Fruit fly (Drosophila melanogaster) whole organism, embryonic: Measurements from ENCODE around the gene CG8117.
A peak's percentile ranks its signal among the peaks of the same experiment; 100 is the strongest.

Source experiments
- Abd-B ChIP-seq: fragments of 200-800 bp; sonication (Bioruptor generic); optimal IDR thresholded peaks from 2 replicates; lab custom pipeline; 2018; ENCODE audit warnings: missing biosample characterization, mild to moderate bottlenecking, missing genetic modification characterization, moderate library complexity
- Asciz ChIP-seq: fragments of 200-800 bp; sonication (Bioruptor generic); optimal IDR thresholded peaks from 2 replicates; lab custom pipeline; 2017; ENCODE audit warnings: missing biosample characterization, mild to moderate bottlenecking, missing genetic modification characterization, missing genetic modification reagents
- BEAF-32 ChIP-seq: fragments of 200-800 bp; sonication (Bioruptor generic); optimal IDR thresholded peaks from 3 replicates; lab custom pipeline; 2017; ENCODE audit warnings: missing biosample characterization, missing genetic modification characterization, mild to moderate bottlenecking, moderate library complexity, missing genetic modification reagents
- CG10147 ChIP-seq: fragments of 200-800 bp; sonication (Bioruptor generic); optimal IDR thresholded peaks from 2 replicates; lab custom pipeline; 2019; ENCODE audit warnings: missing biosample characterization, mild to moderate bottlenecking, missing genetic modification characterization, moderate library complexity
- CG11560 ChIP-seq: fragments of 200-800 bp; sonication (Bioruptor generic); IDR thresholded peaks from 3 replicates; pipeline ENCODE4 v1.3.6; 2022; ENCODE audit warnings: missing biosample characterization, missing genetic modification characterization
- CG12155 ChIP-seq: fragments of 200-800 bp; sonication (Bioruptor generic); optimal IDR thresholded peaks from 3 replicates; lab custom pipeline; 2016; ENCODE audit warnings: missing biosample characterization, missing genetic modification characterization
- CG12769 ChIP-seq: fragments of 200-800 bp; sonication (Bioruptor generic); optimal IDR thresholded peaks from 2 replicates; lab custom pipeline; 2019; ENCODE audit warnings: missing biosample characterization, mild to moderate bottlenecking, missing genetic modification characterization, moderate library complexity
- CG15269 ChIP-seq: fragments of 200-800 bp; sonication (Bioruptor generic); optimal IDR thresholded peaks from 2 replicates; lab custom pipeline; 2018; ENCODE audit warnings: missing biosample characterization, mild to moderate bottlenecking, missing genetic modification characterization, moderate library complexity
- CG16815 ChIP-seq: fragments of 200-800 bp; sonication (Bioruptor generic); optimal IDR thresholded peaks from 3 replicates; lab custom pipeline; 2017; ENCODE audit warnings: missing biosample characterization, mild to moderate bottlenecking, missing genetic modification characterization
- CG16863 ChIP-seq: fragments of 200-800 bp; sonication (Bioruptor generic); optimal IDR thresholded peaks from 3 replicates; lab custom pipeline; 2016; ENCODE audit warnings: missing biosample characterization, missing genetic modification characterization
- CG17359 ChIP-seq: fragments of 200-800 bp; sonication (Bioruptor generic); optimal IDR thresholded peaks from 3 replicates; lab custom pipeline; 2018; ENCODE audit warnings: missing biosample characterization, mild to moderate bottlenecking, missing genetic modification characterization, moderate library complexity
- CG17612 ChIP-seq: fragments of 200-800 bp; sonication (Bioruptor generic); IDR thresholded peaks from 2 replicates; pipeline ENCODE4 v1.3.6; 2022; ENCODE audit warnings: missing biosample characterization, missing genetic modification characterization
- CG18599 ChIP-seq: fragments of 200-800 bp; sonication (Bioruptor generic); optimal IDR thresholded peaks from 3 replicates; lab custom pipeline; 2017; ENCODE audit warnings: missing biosample characterization, missing genetic modification characterization, mild to moderate bottlenecking, moderate library complexity, missing genetic modification reagents
- CG3281 ChIP-seq: fragments of 200-800 bp; sonication (Bioruptor generic); optimal IDR thresholded peaks from 3 replicates; lab custom pipeline; 2017; ENCODE audit warnings: missing biosample characterization, mild to moderate bottlenecking, missing genetic modification characterization
- CG3726 ChIP-seq: fragments of 200-800 bp; sonication (Bioruptor generic); IDR thresholded peaks from 3 replicates; pipeline ENCODE4, ENCODE4 v1.3.6; 2022; ENCODE audit warnings: missing biosample characterization, missing genetic modification characterization
- CG7372 ChIP-seq: fragments of 200-800 bp; sonication (Bioruptor generic); IDR thresholded peaks from 2 replicates; pipeline ENCODE4 v1.3.6; 2022; ENCODE audit warnings: missing biosample characterization, missing genetic modification characterization
- CG7987 ChIP-seq: fragments of 200-800 bp; sonication (Bioruptor generic); optimal IDR thresholded peaks from 2 replicates; lab custom pipeline; 2018; ENCODE audit warnings: missing biosample characterization, mild to moderate bottlenecking, missing genetic modification characterization, moderate library complexity
- CG8290 ChIP-seq, 3 experiments: fragments of 200-800 bp; sonication (Bioruptor generic); optimal IDR thresholded peaks; 2 replicates each; lab custom pipeline; 2016 to 2019; ENCODE audit warnings: missing biosample characterization in 3 of 3, missing genetic modification characterization in 3 of 3, mild to moderate bottlenecking in 2 of 3, moderate library complexity in 1 of 3
- CG9817 ChIP-seq: fragments of 200-800 bp; sonication (Bioruptor generic); optimal IDR thresholded peaks from 2 replicates; lab custom pipeline; 2018; ENCODE audit warnings: missing biosample characterization, mild to moderate bottlenecking, missing genetic modification characterization, moderate library complexity
- Chrac-16 ChIP-seq: fragments of 200-800 bp; sonication (Bioruptor generic); optimal IDR thresholded peaks from 3 replicates; lab custom pipeline; 2016; ENCODE audit warnings: missing biosample characterization, missing genetic modification characterization
- CoRest ChIP-seq: fragments of 200-800 bp; sonication (Bioruptor generic); optimal IDR thresholded peaks from 3 replicates; lab custom pipeline; 2018; ENCODE audit warnings: missing biosample characterization, mild to moderate bottlenecking, missing genetic modification characterization, moderate library complexity
- CrebB ChIP-seq: fragments of 200-800 bp; sonication (Bioruptor generic); optimal IDR thresholded peaks from 3 replicates; lab custom pipeline; 2018; ENCODE audit warnings: missing biosample characterization, mild to moderate bottlenecking, missing genetic modification characterization
- Dip2 ChIP-seq: fragments of 200-800 bp; sonication (Bioruptor generic); IDR thresholded peaks from 2 replicates; pipeline ENCODE4 v1.3.6; 2022; ENCODE audit warnings: missing biosample characterization, missing genetic modification characterization
- HLH3B ChIP-seq: fragments of 200-800 bp; sonication (Bioruptor generic); IDR thresholded peaks from 2 replicates; pipeline ENCODE4 v1.3.6; 2022; ENCODE audit warnings: missing biosample characterization, missing genetic modification characterization
- HmgD ChIP-seq: fragments of 200-800 bp; sonication (Bioruptor generic); optimal IDR thresholded peaks from 3 replicates; lab custom pipeline; 2016; ENCODE audit warnings: missing biosample characterization, missing genetic modification characterization
- Lpt ChIP-seq: fragments of >200 bp; optimal IDR thresholded peaks from 2 replicates; lab custom pipeline; 2018; ENCODE audit warnings: missing biosample characterization, missing genetic modification characterization
- MBD-R2 ChIP-seq: fragments of 200-800 bp; sonication (Bioruptor generic); IDR thresholded peaks from 2 replicates; pipeline ENCODE4 v1.3.6; 2022; ENCODE audit warnings: missing biosample characterization, missing genetic modification characterization
- PHDP ChIP-seq: fragments of 200-800 bp; sonication (Bioruptor generic); optimal IDR thresholded peaks from 3 replicates; lab custom pipeline; 2018; ENCODE audit warnings: missing biosample characterization, mild to moderate bottlenecking, missing genetic modification characterization, moderate library complexity
- Poxn ChIP-seq: fragments of 200-800 bp; sonication (Bioruptor generic); IDR thresholded peaks from 2 replicates; pipeline ENCODE4 v1.3.6; 2022; ENCODE audit warnings: missing biosample characterization, missing genetic modification characterization
- Ptx1 ChIP-seq: fragments of 200-800 bp; sonication (Bioruptor generic); IDR thresholded peaks from 2 replicates; pipeline ENCODE4 v1.3.6; 2022; ENCODE audit warnings: missing biosample characterization, missing genetic modification characterization
- Sox100B ChIP-seq: fragments of 200-800 bp; sonication (Bioruptor generic); optimal IDR thresholded peaks from 3 replicates; lab custom pipeline; 2018; ENCODE audit warnings: missing biosample characterization, mild to moderate bottlenecking, missing genetic modification characterization
- al ChIP-seq: fragments of 200-800 bp; sonication (Bioruptor generic); IDR thresholded peaks from 2 replicates; pipeline ENCODE4 v1.3.6; 2022; ENCODE audit warnings: missing biosample characterization, missing genetic modification characterization
- ap ChIP-seq: fragments of 200-800 bp; sonication (Bioruptor generic); IDR thresholded peaks from 2 replicates; pipeline ENCODE4 v1.3.6; 2022; ENCODE audit warnings: missing biosample characterization, missing genetic modification characterization
- bbx ChIP-seq: fragments of 200-800 bp; sonication (Bioruptor generic); IDR thresholded peaks from 2 replicates; pipeline ENCODE4 v1.3.6; 2022; ENCODE audit warnings: missing biosample characterization, missing genetic modification characterization; ENCODE audit not compliant: partially characterized antibody
- bcd ChIP-seq: fragments of 200-800 bp; sonication (Bioruptor generic); optimal IDR thresholded peaks from 2 replicates; lab custom pipeline; 2017; ENCODE audit warnings: missing biosample characterization, mild to moderate bottlenecking, missing genetic modification characterization
- dmrt11E ChIP-seq: fragments of 200-800 bp; sonication (Bioruptor generic); optimal IDR thresholded peaks from 3 replicates; lab custom pipeline; 2018; ENCODE audit warnings: missing biosample characterization, mild to moderate bottlenecking, missing genetic modification characterization, moderate library complexity
- emc ChIP-seq: fragments of 200-800 bp; sonication (Bioruptor generic); optimal IDR thresholded peaks from 2 replicates; lab custom pipeline; 2016; ENCODE audit warnings: missing biosample characterization, missing genetic modification characterization
- ems ChIP-seq: fragments of 200-800 bp; sonication (Bioruptor generic); optimal IDR thresholded peaks from 3 replicates; lab custom pipeline; 2016; ENCODE audit warnings: missing biosample characterization, missing genetic modification characterization
- grau ChIP-seq: fragments of 200-800 bp; optimal IDR thresholded peaks from 3 replicates; lab custom pipeline; 2019; ENCODE audit warnings: missing biosample characterization, mild to moderate bottlenecking, missing genetic modification characterization, moderate library complexity
- hb ChIP-seq: fragments of 200-800 bp; sonication (Bioruptor generic); IDR thresholded peaks from 3 replicates; pipeline ENCODE4 v1.3.6; 2022; ENCODE audit warnings: missing biosample characterization, missing genetic modification characterization; ENCODE audit not compliant: partially characterized antibody
- mld ChIP-seq: fragments of 200-800 bp; sonication (Bioruptor generic); IDR thresholded peaks from 3 replicates; pipeline ENCODE4 v1.3.6; 2022; ENCODE audit warnings: missing biosample characterization, missing genetic modification characterization; ENCODE audit not compliant: partially characterized antibody
- pita ChIP-seq: fragments of 200-800 bp; sonication (Bioruptor generic); optimal IDR thresholded peaks from 2 replicates; lab custom pipeline; 2017; ENCODE audit warnings: missing biosample characterization, mild to moderate bottlenecking, missing genetic modification characterization
- sc ChIP-seq, 3 experiments: fragments of >200 bp in 2 of 3; fragments of 200-800 bp in 1 of 3; sonication (Bioruptor generic) in 1 of 3; optimal IDR thresholded peaks; 2 replicates in 2 of 3; 3 replicates in 1 of 3; lab custom pipeline; 2017; ENCODE audit warnings: mild to moderate bottlenecking in 1 of 3, missing biosample characterization in 1 of 3, missing genetic modification characterization in 1 of 3, missing genetic modification reagents in 1 of 3
- schlank ChIP-seq: fragments of 200-800 bp; sonication (Bioruptor generic); optimal IDR thresholded peaks from 2 replicates; lab custom pipeline; 2018; ENCODE audit warnings: missing biosample characterization, mild to moderate bottlenecking, missing genetic modification characterization
- seq ChIP-seq: fragments of 200-800 bp; sonication (Bioruptor generic); IDR thresholded peaks from 2 replicates; pipeline ENCODE4 v1.3.6; 2022; ENCODE audit warnings: missing biosample characterization, missing genetic modification characterization
- sima ChIP-seq: fragments of 200-800 bp; sonication (Bioruptor generic); optimal IDR thresholded peaks from 2 replicates; lab custom pipeline; 2016; ENCODE audit warnings: missing biosample characterization, missing genetic modification characterization
- so ChIP-seq: fragments of 200-800 bp; sonication (Bioruptor generic); IDR thresholded peaks from 3 replicates; pipeline ENCODE4 v1.3.6; 2022; ENCODE audit warnings: missing biosample characterization, missing genetic modification characterization
- tgo ChIP-seq: fragments of 200-800 bp; sonication (Bioruptor generic); IDR thresholded peaks from 3 replicates; pipeline ENCODE4 v1.3.6; 2022; ENCODE audit warnings: missing biosample characterization, missing genetic modification characterization
- tll ChIP-seq, 2 experiments: fragments of 200-800 bp in 1 of 2; fragments of >200 bp in 1 of 2; sonication (Bioruptor generic) in 1 of 2; optimal IDR thresholded peaks; 2 replicates each; lab custom pipeline; 2017 to 2019; ENCODE audit warnings: missing biosample characterization in 2 of 2, missing genetic modification characterization in 2 of 2, mild to moderate bottlenecking in 1 of 2, moderate library complexity in 1 of 2
- tx ChIP-seq: fragments of 200-800 bp; sonication (Bioruptor generic); optimal IDR thresholded peaks from 2 replicates; lab custom pipeline; 2016; ENCODE audit warnings: missing biosample characterization, missing genetic modification characterization

Gene CG8117

dm6 chrX:15602438-15602837 lies 41.6 kb upstream of the CG8117 start (continued):
- no peak for TF ChIP-seq HmgD (GFP tag; lab: Kevin White, UChicago)
- peak; percentile 26 for TF ChIP-seq CG17359 (tag; lab: Kevin White, UChicago)
- no peak for TF ChIP-seq emc (GFP tag; lab: Kevin White, UChicago)
- no peak for TF ChIP-seq CG7372 (GFP tag; lab: Robert Waterston, UW)
- TF ChIP-seq CG15269 (tag; lab: Kevin White, UChicago): peak; percentile 11
- no peak for TF ChIP-seq CG11560
- peak; percentile 11 for TF ChIP-seq CG3281 (GFP tag; lab: Kevin White, UChicago)
- TF ChIP-seq CG12769: peak; percentile 43
- no peak for TF ChIP-seq BEAF-32 (GFP tag; lab: Kevin White, UChicago)
- no peak for TF ChIP-seq tx (GFP tag; lab: Kevin White, UChicago)
- no peak for TF ChIP-seq tll (GFP tag; optimal IDR thresholded peaks at IDR 0.05; lab: Kevin White, UChicago)
- TF ChIP-seq mld: no peak
- TF ChIP-seq PHDP: peak; percentile 16
- peak; percentile 9 for TF ChIP-seq CG9817 (tag; lab: Kevin White, UChicago)
- TF ChIP-seq Lpt (GFP tag; lab: Kevin White, UChicago): no peak
- TF ChIP-seq bcd (GFP tag; lab: Kevin White, UChicago): peak; percentile 4
- TF ChIP-seq CG8290 (GFP tag; optimal IDR thresholded peaks at IDR 0.05; lab: Kevin White, UChicago): no peak
- peak in 1 of 2 experiments; percentile 75 for TF ChIP-seq CG8290 (tag; optimal IDR thresholded peaks at IDR 0.05; lab: Kevin White, UChicago)
- TF ChIP-seq so (GFP tag; lab: Robert Waterston, UW): 0 out of 3 replicates have a peak, but pooled peaks have one; percentile 28
- no peak for TF ChIP-seq Chrac-16 (GFP tag; lab: Kevin White, UChicago)
- TF ChIP-seq Asciz: peak; percentile 10
- peak; percentile 13; the same call in 1 of the 2 replicates for TF ChIP-seq HLH3B (GFP tag; lab: Robert Waterston, UW)
- TF ChIP-seq tgo: 0 out of 3 replicates have a peak, but pooled peaks have one; percentile 15
- no peak for TF ChIP-seq sc (optimal IDR thresholded peaks at IDR 0.05; lab: Kevin White, UChicago)
- no peak for TF ChIP-seq sc (GFP tag; optimal IDR thresholded peaks at IDR 0.05; lab: Kevin White, UChicago)
- no peak for TF ChIP-seq CG16815 (GFP tag; lab: Kevin White, UChicago)
- no peak for TF ChIP-seq Sox100B (GFP tag; lab: Kevin White, UChicago)
- TF ChIP-seq Abd-B (GFP tag; lab: Kevin White, UChicago): no peak
- TF ChIP-seq al: no peak
- no peak for TF ChIP-seq ems
- TF ChIP-seq CG16863 (GFP tag; lab: Kevin White, UChicago): no peak
- peak; percentile 11 for TF ChIP-seq schlank (tag; lab: Kevin White, UChicago)
- TF ChIP-seq Dip2 (GFP tag; lab: Robert Waterston, UW): no peak
- TF ChIP-seq hb (GFP tag; lab: Robert Waterston, UW): no peak
- TF ChIP-seq bbx (GFP tag; lab: Robert Waterston, UW): no peak
- no peak for TF ChIP-seq Poxn (GFP tag; lab: Robert Waterston, UW)
- no peak for TF ChIP-seq CG17612 (GFP tag; lab: Robert Waterston, UW)
- no peak for TF ChIP-seq CG7987
- no peak for TF ChIP-seq MBD-R2 (GFP tag; lab: Robert Waterston, UW)
- TF ChIP-seq CG18599 (GFP tag; lab: Kevin White, UChicago): peak; percentile 24
- peak; percentile 43; the same call in 1 of the 2 replicates for TF ChIP-seq seq (GFP tag; lab: Robert Waterston, UW)
- TF ChIP-seq CG3726 (GFP tag; lab: Robert Waterston, UW): no peak
- peak; percentile 12 for TF ChIP-seq CrebB
- no peak for TF ChIP-seq ap (GFP tag; lab: Robert Waterston, UW)
- no peak for TF ChIP-seq Ptx1 (GFP tag; lab: Robert Waterston, UW)
- TF ChIP-seq dmrt11E (tag; lab: Kevin White, UChicago): no peak
- no peak for TF ChIP-seq sima
- TF ChIP-seq pita: no peak
- TF ChIP-seq grau (tag; lab: Kevin White, UChicago): no peak
- TF ChIP-seq CoRest (tag; lab: Kevin White, UChicago): peak; percentile 2
- no peak for TF ChIP-seq CG12155 (GFP tag; lab: Kevin White, UChicago)
- TF ChIP-seq CG10147: no peak
